Worm (Caenorhabditis elegans) whole organism, L4 larva: ENCODE data around the gene F57G12.2.
A peak's percentile ranks its signal among the peaks of the same experiment; 100 is the strongest.

Experiments
- D1046.2 ChIP-seq: fragments of 200-800 bp; sonication (Bioruptor generic); IDR thresholded peaks from 2 replicates; pipeline ENCODE4 v1.3.6; 2022; ENCODE audit warnings: missing genetic modification characterization, missing compliant biosample characterization
- F26F4.8 ChIP-seq: fragments of 200-800 bp; sonication (Bioruptor generic); conservative IDR thresholded peaks from 2 replicates; pipeline ENCODE4 v1.3.6; 2022; ENCODE audit warnings: missing genetic modification characterization, missing compliant biosample characterization
- Y105C5A.15 ChIP-seq: fragments of 200-800 bp; sonication (Bioruptor generic); IDR thresholded peaks from 2 replicates; pipeline ENCODE4 v1.3.6; 2022; ENCODE audit warnings: missing genetic modification characterization, missing compliant biosample characterization
- Y48G9A.11 ChIP-seq: fragments of 200-800 bp; sonication (Bioruptor generic); IDR thresholded peaks from 2 replicates; pipeline ENCODE4 v1.3.6; 2022; ENCODE audit warnings: missing genetic modification reagents, missing genetic modification characterization, missing compliant biosample characterization
- Y5F2A.4 ChIP-seq: fragments of 200-800 bp; sonication (Bioruptor generic); optimal IDR thresholded peaks from 2 replicates; lab custom pipeline; 2018; ENCODE audit warnings: mild to moderate bottlenecking, missing genetic modification characterization, missing compliant biosample characterization
- Y75B8A.6 ChIP-seq: fragments of 200-800 bp; sonication (Bioruptor generic); IDR thresholded peaks from 2 replicates; pipeline ENCODE4 v1.3.6; 2022; ENCODE audit warnings: missing genetic modification reagents, missing genetic modification characterization, missing compliant biosample characterization
- ZK546.5 ChIP-seq, 2 experiments: sonication (generic microtip); optimal IDR thresholded peaks; 2 replicates each; lab custom pipeline; 2017; ENCODE audit warnings: missing biosample characterization in 2 of 2, missing genetic modification characterization in 2 of 2
- aha-1 ChIP-seq: fragments of 150-350 bp; peaks from one replicate; lab custom pipeline; 2014; ENCODE audit warnings: missing biosample characterization, missing genetic modification characterization
- ceh-28 ChIP-seq: fragments of 150-350 bp; optimal IDR thresholded peaks from 2 replicates; lab custom pipeline; 2014; ENCODE audit warnings: missing biosample characterization, missing genetic modification reagents, missing genetic modification characterization
- ceh-32 ChIP-seq: sonication (generic microtip); optimal IDR thresholded peaks from 2 replicates; lab custom pipeline; 2016; ENCODE audit warnings: mild to moderate bottlenecking, missing genetic modification characterization, missing compliant biosample characterization; ENCODE audit not compliant: poor library complexity
- ceh-62 ChIP-seq: sonication (generic microtip); optimal IDR thresholded peaks from 2 replicates; lab custom pipeline; 2017; ENCODE audit warnings: missing biosample characterization, missing genetic modification characterization
- ceh-82 ChIP-seq: sonication (generic microtip); optimal IDR thresholded peaks from 2 replicates; lab custom pipeline; 2017; ENCODE audit warnings: missing biosample characterization, missing genetic modification characterization
- ces-1 ChIP-seq: fragments of 150-350 bp; sonication (generic microtip); optimal IDR thresholded peaks from 4 replicates; lab custom pipeline; 2014; ENCODE audit warnings: missing biosample characterization, missing genetic modification reagents, missing genetic modification characterization
- ctbp-1 ChIP-seq: fragments of 200-800 bp; sonication (Bioruptor generic); IDR thresholded peaks from 2 replicates; pipeline ENCODE4 v1.3.6; 2022; ENCODE audit warnings: missing genetic modification reagents, missing genetic modification characterization, missing compliant biosample characterization
- daf-8 ChIP-seq: fragments of 200-800 bp; sonication (Bioruptor generic); IDR thresholded peaks from 2 replicates; pipeline ENCODE4 v1.3.6; 2022; ENCODE audit warnings: missing genetic modification characterization, missing compliant biosample characterization
- dmd-9 ChIP-seq: fragments of 200-800 bp; sonication (Bioruptor generic); IDR thresholded peaks from 2 replicates; pipeline ENCODE4 v1.3.6; 2022; ENCODE audit warnings: missing genetic modification reagents, missing genetic modification characterization, missing compliant biosample characterization
- duxl-1 ChIP-seq: sonication (generic microtip); optimal IDR thresholded peaks from 2 replicates; lab custom pipeline; 2016; ENCODE audit warnings: mild to moderate bottlenecking, missing genetic modification characterization, moderate library complexity, missing compliant biosample characterization; ENCODE audit not compliant: poor library complexity
- egl-27 ChIP-seq: sonication (generic microtip); optimal IDR thresholded peaks from 3 replicates; lab custom pipeline; 2017; ENCODE audit warnings: missing biosample characterization, missing genetic modification reagents, missing genetic modification characterization
- hif-1 ChIP-seq, 2 experiments: sonication (generic microtip); optimal IDR thresholded peaks; 2 replicates each; lab custom pipeline; 2016 to 2017; ENCODE audit warnings: missing compliant biosample characterization in 2 of 2, missing genetic modification characterization in 2 of 2, missing genetic modification reagents in 2 of 2, missing genotype in 2 of 2, mild to moderate bottlenecking in 1 of 2
- hlh-11 ChIP-seq: fragments of 200-800 bp; sonication (Bioruptor generic); optimal IDR thresholded peaks from 2 replicates; lab custom pipeline; 2018; ENCODE audit warnings: mild to moderate bottlenecking, missing genetic modification characterization, missing compliant biosample characterization
- hlh-30 ChIP-seq: sonication (generic microtip); optimal IDR thresholded peaks from 2 replicates; lab custom pipeline; 2017; ENCODE audit warnings: antibody characterized with exemption, mild to moderate bottlenecking, missing genetic modification characterization, missing compliant biosample characterization; ENCODE audit not compliant: insufficient read depth
- lin-1 ChIP-seq: fragments of 200-800 bp; sonication (Bioruptor generic); IDR thresholded peaks from 2 replicates; pipeline ENCODE4 v1.3.6; 2022; ENCODE audit warnings: missing genetic modification reagents, missing genetic modification characterization, missing compliant biosample characterization
- lin-13 ChIP-seq: fragments of 150-350 bp; optimal IDR thresholded peaks from 2 replicates; lab custom pipeline; 2014; ENCODE audit warnings: missing biosample characterization, missing genetic modification reagents, missing genetic modification characterization
- lin-29 ChIP-seq: fragments of 200-800 bp; sonication (Bioruptor generic); IDR thresholded peaks from 2 replicates; pipeline ENCODE4 v1.3.6; 2022; ENCODE audit warnings: missing genetic modification reagents, missing genetic modification characterization, missing compliant biosample characterization
- lsy-2 ChIP-seq, 2 experiments: fragments of 150-350 bp in 1 of 2; sonication (generic microtip) in 1 of 2; optimal IDR thresholded peaks; 2 replicates each; lab custom pipeline; 2014 to 2017; ENCODE audit warnings: missing biosample characterization in 2 of 2, missing genetic modification characterization in 2 of 2
- mdt-29 ChIP-seq: fragments of 200-800 bp; sonication (Bioruptor generic); IDR thresholded peaks from 2 replicates; pipeline ENCODE4 v1.3.6; 2022; ENCODE audit warnings: missing genetic modification reagents, missing genetic modification characterization, missing compliant biosample characterization
- mep-1 ChIP-seq: fragments of 150-350 bp; sonication (generic microtip); optimal IDR thresholded peaks from 3 replicates; lab custom pipeline; 2014; ENCODE audit warnings: missing biosample characterization, missing genetic modification characterization
- nhr-10 ChIP-seq: fragments of 150-350 bp; optimal IDR thresholded peaks from 2 replicates; lab custom pipeline; 2014; ENCODE audit warnings: missing biosample characterization, missing genetic modification characterization
- nhr-102 ChIP-seq: sonication (generic microtip); optimal IDR thresholded peaks from 2 replicates; lab custom pipeline; 2016; ENCODE audit warnings: mild to moderate bottlenecking, missing genetic modification characterization, moderate library complexity, missing compliant biosample characterization
- nhr-111 ChIP-seq: fragments of 200-800 bp; sonication (Bioruptor generic); optimal IDR thresholded peaks from 2 replicates; lab custom pipeline; 2018; ENCODE audit warnings: mild to moderate bottlenecking, missing genetic modification characterization, missing compliant biosample characterization
- nhr-25 ChIP-seq: sonication (generic microtip); optimal IDR thresholded peaks from 2 replicates; lab custom pipeline; 2017; ENCODE audit warnings: missing genetic modification characterization, mild to moderate bottlenecking, missing compliant biosample characterization, antibody characterized with exemption, moderate library complexity, borderline replicate concordance; ENCODE audit not compliant: insufficient read depth
- nhr-41 ChIP-seq: fragments of 200-800 bp; sonication (Bioruptor generic); IDR thresholded peaks from 2 replicates; pipeline ENCODE4 v1.3.6; 2022; ENCODE audit warnings: missing genetic modification reagents, missing genetic modification characterization, missing compliant biosample characterization
- nhr-48 ChIP-seq: sonication (generic microtip); optimal IDR thresholded peaks from 2 replicates; lab custom pipeline; 2016; ENCODE audit warnings: mild to moderate bottlenecking, missing genetic modification characterization, missing compliant biosample characterization
- nhr-6 ChIP-seq: fragments of 150-350 bp; optimal IDR thresholded peaks from 2 replicates; lab custom pipeline; 2014; ENCODE audit warnings: missing biosample characterization, missing genetic modification characterization
- pha-4 ChIP-seq, 2 experiments: fragments of 150-350 bp in 1 of 2; fragments of 200-800 bp in 1 of 2; sonication (Bioruptor generic) in 1 of 2; IDR thresholded peaks in 1 of 2; optimal IDR thresholded peaks in 1 of 2; 2 replicates each; pipeline versions ENCODE4 v1.3.6 to Lab custom; 2014 to 2022; ENCODE audit warnings: missing genetic modification characterization in 2 of 2, missing genetic modification reagents in 2 of 2, missing biosample characterization in 1 of 2, missing compliant biosample characterization in 1 of 2
- php-3 ChIP-seq: fragments of 200-800 bp; sonication (Bioruptor generic); IDR thresholded peaks from 2 replicates; pipeline ENCODE4 v1.3.6; 2022; ENCODE audit warnings: missing genetic modification reagents, missing genetic modification characterization, missing compliant biosample characterization
- pqm-1 ChIP-seq: sonication (generic microtip); optimal IDR thresholded peaks from 2 replicates; lab custom pipeline; 2017; ENCODE audit warnings: missing biosample characterization, missing genetic modification characterization
- saeg-2 ChIP-seq: fragments of 200-800 bp; sonication (Bioruptor generic); IDR thresholded peaks from 2 replicates; pipeline ENCODE4 v1.3.6; 2022; ENCODE audit warnings: missing genetic modification reagents, missing genetic modification characterization, missing compliant biosample characterization
- skn-1 ChIP-seq: fragments of 150-350 bp; optimal IDR thresholded peaks from 2 replicates; lab custom pipeline; 2014; ENCODE audit warnings: missing biosample characterization, missing genetic modification characterization
- snpc-4 ChIP-seq: fragments of 150-350 bp; optimal IDR thresholded peaks from 2 replicates; lab custom pipeline; 2014; ENCODE audit warnings: missing biosample characterization, missing genetic modification characterization
- spr-1 ChIP-seq: sonication (generic microtip); optimal IDR thresholded peaks from 2 replicates; lab custom pipeline; 2016; ENCODE audit warnings: mild to moderate bottlenecking, missing genetic modification characterization, missing compliant biosample characterization
- spr-3 ChIP-seq: fragments of 200-800 bp; sonication (Bioruptor generic); optimal IDR thresholded peaks from 2 replicates; lab custom pipeline; 2018; ENCODE audit warnings: mild to moderate bottlenecking, missing genetic modification characterization, missing compliant biosample characterization
- tra-1 ChIP-seq: fragments of 200-800 bp; sonication (Bioruptor generic); IDR thresholded peaks from 2 replicates; pipeline ENCODE4 v1.3.6; 2022; ENCODE audit warnings: missing genetic modification reagents, missing genetic modification characterization, missing compliant biosample characterization
- unc-130 ChIP-seq: sonication (generic microtip); optimal IDR thresholded peaks from 2 replicates; lab custom pipeline; 2016; ENCODE audit warnings: missing genetic modification reagents, missing genetic modification characterization, missing compliant biosample characterization
- unc-39 ChIP-seq: sonication (generic microtip); optimal IDR thresholded peaks from 2 replicates; lab custom pipeline; 2017; ENCODE audit warnings: missing biosample characterization, missing genetic modification characterization
- unc-62 ChIP-seq, 3 experiments: fragments of 150-350 bp in 1 of 3; sonication (generic microtip); optimal IDR thresholded peaks in 2 of 3; peaks in 1 of 3; 1 replicate in 1 of 3; 2 replicates in 2 of 3; lab custom pipeline; 2014 to 2017; ENCODE audit warnings: missing biosample characterization in 3 of 3, missing genetic modification characterization in 3 of 3, missing genetic modification reagents in 3 of 3, missing genotype in 1 of 3
- zfp-2 ChIP-seq: sonication (generic microtip); optimal IDR thresholded peaks from 2 replicates; lab custom pipeline; 2016; ENCODE audit warnings: mild to moderate bottlenecking, missing genetic modification characterization, missing compliant biosample characterization

Gene F57G12.2

ce11 chrX:12186592-12186991 is 26.7 kb upstream of the F57G12.2 start:
- TF ChIP-seq unc-130 (GFP tag; lab: Kevin White, UChicago) (no peak), aha-1 (tag; lab: Kevin White, UChicago) (peak; percentile 92)

ce11 chrX:12185847-12186559 is 26.2 kb upstream of the F57G12.2 start:
- TF ChIP-seq Y48G9A.11 (GFP tag; lab: Robert Waterston, UW) (no peak), ceh-32 (tag; lab: Kevin White, UChicago) (no peak), F26F4.8 (GFP tag; lab: Robert Waterston, UW) (no peak), ceh-28 (tag; lab: Kevin White, UChicago) (no peak), mep-1 (tag; lab: Kevin White, UChicago) (no peak), saeg-2 (GFP tag; lab: Robert Waterston, UW) (no peak), hif-1 (tag; optimal IDR thresholded peaks at IDR 0.05; lab: Kevin White, UChicago) (peak in 1 of 2 experiments; percentile 23), tra-1 (GFP tag; lab: Robert Waterston, UW) (0 out of 2 replicates have a peak, but pooled peaks have one; percentile 5), ceh-82 (tag; lab: Kevin White, UChicago) (no peak), lsy-2 (tag; optimal IDR thresholded peaks at IDR 0.05; lab: Kevin White, UChicago) (peak in 1 of 2 experiments; percentile 9), unc-62 (GFP tag; optimal IDR thresholded peaks at IDR 0.05 in 1 of 2; lab: Kevin White, UChicago) (peak in 1 of 2 experiments; percentile 1), unc-62 (tag; optimal IDR thresholded peaks at IDR 0.05; lab: Kevin White, UChicago) (no peak), spr-3 (GFP tag; lab: Kevin White, UChicago) (no peak), hlh-11 (peak; percentile 87), pha-4 (GFP tag; IDR thresholded peaks at IDR 0.05; lab: Robert Waterston, UW) (no peak), pha-4 (tag; optimal IDR thresholded peaks at IDR 0.05; lab: Kevin White, UChicago) (no peak), dmd-9 (GFP tag; lab: Robert Waterston, UW) (no peak), zfp-2 (tag; lab: Kevin White, UChicago) (no peak), nhr-48 (tag; lab: Kevin White, UChicago) (peak; percentile 75), lin-29 (GFP tag; lab: Robert Waterston, UW) (no peak), nhr-41 (no peak), ctbp-1 (GFP tag; lab: Robert Waterston, UW) (no peak), Y105C5A.15 (GFP tag; lab: Robert Waterston, UW) (no peak), pqm-1 (tag; lab: Kevin White, UChicago) (no peak), daf-8 (no peak), unc-39 (tag; lab: Kevin White, UChicago) (no peak), nhr-111 (GFP tag; lab: Kevin White, UChicago) (no peak), egl-27 (tag; lab: Kevin White, UChicago) (no peak), skn-1 (no peak), nhr-10 (no peak), lin-1 (GFP tag; lab: Robert Waterston, UW) (no peak), ceh-62 (tag; lab: Kevin White, UChicago) (no peak), duxl-1 (no peak), ZK546.5 (tag; optimal IDR thresholded peaks at IDR 0.05; lab: Kevin White, UChicago) (no peak), mdt-29 (GFP tag; lab: Robert Waterston, UW) (no peak), nhr-25 (tag; lab: Kevin White, UChicago) (no peak), D1046.2 (GFP tag; lab: Robert Waterston, UW) (no peak), Y75B8A.6 (GFP tag; lab: Robert Waterston, UW) (no peak), ces-1 (GFP tag; lab: Kevin White, UChicago) (no peak), Y5F2A.4 (no peak), php-3 (GFP tag; lab: Robert Waterston, UW) (no peak), snpc-4 (no peak), nhr-6 (no peak), spr-1 (tag; lab: Kevin White, UChicago) (no peak), lin-13 (no peak), nhr-102 (tag; lab: Kevin White, UChicago) (no peak), hlh-30 (tag; lab: Kevin White, UChicago) (peak; percentile 76)
